Fruit fly (Drosophila melanogaster): ENCODE results near the gene Archease.

Gene Archease

DNA sequence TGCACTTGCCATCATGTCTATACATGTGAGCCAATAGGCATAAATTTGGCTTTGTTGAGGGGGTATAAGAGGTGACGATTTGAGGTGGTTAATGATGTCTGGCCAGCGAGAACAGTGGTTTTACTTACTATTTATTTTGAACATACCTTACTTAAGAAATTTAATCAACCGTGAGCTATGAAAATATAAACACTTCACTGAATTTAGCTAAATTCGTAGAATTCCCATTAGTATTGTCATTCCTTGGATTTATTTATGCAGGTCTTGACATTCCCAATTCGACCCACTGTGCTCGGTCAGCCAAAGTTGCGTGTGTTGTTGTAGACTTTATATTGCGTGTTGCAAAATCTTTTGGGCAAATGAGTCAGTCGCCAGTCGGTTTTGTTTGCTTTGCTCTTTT, 25.1 kb upstream of the Archease start (continued):
- TF ChIP-seq CG9797 (GFP tag; optimal IDR thresholded peaks at IDR 0.05), result no peak
- TF ChIP-seq MBD-R2 (GFP tag; IDR thresholded peaks at IDR 0.05), result no peak
- no peak for TF ChIP-seq Asciz (GFP tag; optimal IDR thresholded peaks at IDR 0.05)
- TF ChIP-seq CG17568 (GFP tag; optimal IDR thresholded peaks at IDR 0.05), result no peak
- TF ChIP-seq CG12104 (GFP tag; optimal IDR thresholded peaks at IDR 0.05), result no peak
- peak; percentile 29 for TF ChIP-seq CG15269 (tag; optimal IDR thresholded peaks at IDR 0.05)
- TF ChIP-seq CG6254 (GFP tag; optimal IDR thresholded peaks at IDR 0.05), result no peak
- no peak for TF ChIP-seq tup (GFP tag; optimal IDR thresholded peaks at IDR 0.05)
- no peak for TF ChIP-seq twi (tag; optimal IDR thresholded peaks at IDR 0.05)
- peak in 1 of 2 experiments; percentile 5 for TF ChIP-seq chif (GFP tag; optimal IDR thresholded peaks at IDR 0.05)
- no peak for TF ChIP-seq Dad (GFP tag; optimal IDR thresholded peaks at IDR 0.05)
- TF ChIP-seq mld (GFP tag; IDR thresholded peaks at IDR 0.05; ENCODE audit: partially characterized antibody), result no peak
- TF ChIP-seq Dp (GFP tag; optimal IDR thresholded peaks at IDR 0.05), result no peak
- TF ChIP-seq sens-2 (GFP tag; IDR thresholded peaks at IDR 0.05), result no peak
- no peak for TF ChIP-seq CG8290 (GFP tag; optimal IDR thresholded peaks at IDR 0.05)
- peak in 1 of 2 experiments; percentile 0 for TF ChIP-seq CG8290 (tag; optimal IDR thresholded peaks at IDR 0.05)
- no peak for TF ChIP-seq org-1 (GFP tag; optimal IDR thresholded peaks at IDR 0.05)
- TF ChIP-seq Sin3A (optimal IDR thresholded peaks at IDR 0.05), result no peak
- TF ChIP-seq pum (GFP tag; optimal IDR thresholded peaks at IDR 0.05), result no peak
- TF ChIP-seq wor (GFP tag; IDR thresholded peaks at IDR 0.05), result 0 out of 2 replicates have a peak, but pooled peaks have one; percentile 11
- no peak for TF ChIP-seq ro (GFP tag; IDR thresholded peaks at IDR 0.05)
- TF ChIP-seq CG8281 (tag; optimal IDR thresholded peaks at IDR 0.05), result no peak
- peak; percentile 29; the same call in 1 of the 2 replicates for TF ChIP-seq vvl (GFP tag; IDR thresholded peaks at IDR 0.05)
- no peak for TF ChIP-seq CG11398 (GFP tag; optimal IDR thresholded peaks at IDR 0.05)
- no peak for TF ChIP-seq cwo (GFP tag; optimal IDR thresholded peaks at IDR 0.05)
- no peak for TF ChIP-seq repo (GFP tag; optimal IDR thresholded peaks at IDR 0.05)
- no peak for TF ChIP-seq CG2199 (GFP tag; IDR thresholded peaks at IDR 0.05)
- no peak for TF ChIP-seq CG31224 (GFP tag; IDR thresholded peaks at IDR 0.05)
- no peak for TF ChIP-seq lola (GFP tag; optimal IDR thresholded peaks at IDR 0.05)
- TF ChIP-seq CG33557 (GFP tag; optimal IDR thresholded peaks at IDR 0.05), result no peak
- no peak for TF ChIP-seq CG9876 (GFP tag; optimal IDR thresholded peaks at IDR 0.05)
- TF ChIP-seq Sox102F (GFP tag; optimal IDR thresholded peaks at IDR 0.05), result peak; percentile 39
- TF ChIP-seq hkb (optimal IDR thresholded peaks at IDR 0.05), result no peak
- TF ChIP-seq hkb (GFP tag; IDR thresholded peaks at IDR 0.05), result peak; percentile 41; the same call in 1 of the 2 replicates
- TF ChIP-seq CG9609 (GFP tag; optimal IDR thresholded peaks at IDR 0.05), result no peak
- no peak for TF ChIP-seq MTF-1 (GFP tag; optimal IDR thresholded peaks at IDR 0.05; ENCODE audit: borderline replicate concordance)
- TF ChIP-seq chn (GFP tag; optimal IDR thresholded peaks at IDR 0.05), result no peak
- no peak for TF ChIP-seq Scr (GFP tag; IDR thresholded peaks at IDR 0.05; ENCODE audit: partially characterized antibody)
- TF ChIP-seq H2.0 (GFP tag; IDR thresholded peaks at IDR 0.05), result 0 out of 2 replicates have a peak, but pooled peaks have one; percentile 31
- TF ChIP-seq Tbp (GFP tag; optimal IDR thresholded peaks at IDR 0.05), result no peak
- TF ChIP-seq scrt (GFP tag; optimal IDR thresholded peaks at IDR 0.05), result no peak
- no peak for TF ChIP-seq CG13123 (GFP tag; optimal IDR thresholded peaks at IDR 0.05)
- no peak for TF ChIP-seq CG17802 (tag; optimal IDR thresholded peaks at IDR 0.05)
- TF ChIP-seq B-H2 (GFP tag; optimal IDR thresholded peaks at IDR 0.05), result no peak
- no peak for TF ChIP-seq ap (GFP tag; IDR thresholded peaks at IDR 0.05)
- TF ChIP-seq CG8765 (GFP tag; IDR thresholded peaks at IDR 0.05), result no peak
- TF ChIP-seq BEAF-32 (GFP tag; optimal IDR thresholded peaks at IDR 0.05), result no peak
- no peak for TF ChIP-seq CG2875 (GFP tag; optimal IDR thresholded peaks at IDR 0.05)
- no peak for TF ChIP-seq shn (GFP tag; optimal IDR thresholded peaks at IDR 0.05)
- no peak for TF ChIP-seq cas (GFP tag; IDR thresholded peaks at IDR 0.05)
- no peak for TF ChIP-seq CG18011 (GFP tag; optimal IDR thresholded peaks at IDR 0.05)
- TF ChIP-seq dmrt99B (tag; optimal IDR thresholded peaks at IDR 0.05), result peak; percentile 51
